Worm (Caenorhabditis elegans) whole organism, L2 larva: Measurements from ENCODE around the gene nhr-70.

Source experiments
- ZK546.5 ChIP-seq: sonication (generic microtip); optimal IDR thresholded peaks from 2 replicates; lab custom pipeline; 2017; ENCODE audit warnings: missing biosample characterization, missing genetic modification characterization
- ceh-16 ChIP-seq: fragments of 150-350 bp; optimal IDR thresholded peaks from 2 replicates; lab custom pipeline; 2014; ENCODE audit warnings: missing biosample characterization, missing genetic modification characterization
- egl-27 ChIP-seq: sonication (generic microtip); optimal IDR thresholded peaks from 3 replicates; lab custom pipeline; 2017; ENCODE audit warnings: missing biosample characterization, missing genetic modification reagents, missing genetic modification characterization
- fos-1 ChIP-seq: fragments of 150-350 bp; optimal IDR thresholded peaks from 2 replicates; lab custom pipeline; 2014; ENCODE audit warnings: missing biosample characterization, missing genetic modification characterization
- lin-13 ChIP-seq: fragments of 150-350 bp; optimal IDR thresholded peaks from 2 replicates; lab custom pipeline; 2014; ENCODE audit warnings: missing biosample characterization, missing genetic modification reagents, missing genetic modification characterization
- lin-39 ChIP-seq: fragments of 150-350 bp; optimal IDR thresholded peaks from 2 replicates; lab custom pipeline; 2014; ENCODE audit warnings: missing biosample characterization, missing genetic modification reagents, missing genetic modification characterization
- nhr-10 ChIP-seq: sonication (generic microtip); optimal IDR thresholded peaks from 2 replicates; lab custom pipeline; 2017; ENCODE audit warnings: missing biosample characterization, missing genetic modification characterization
- nhr-129 ChIP-seq: fragments of 150-350 bp; optimal IDR thresholded peaks from 2 replicates; lab custom pipeline; 2014; ENCODE audit warnings: missing biosample characterization, missing genetic modification characterization
- nhr-237 ChIP-seq: fragments of 150-350 bp; optimal IDR thresholded peaks from 2 replicates; lab custom pipeline; 2014; ENCODE audit warnings: missing biosample characterization, missing genetic modification characterization
- peb-1 ChIP-seq: fragments of 150-350 bp; optimal IDR thresholded peaks from 2 replicates; lab custom pipeline; 2014; ENCODE audit warnings: missing biosample characterization, missing genetic modification characterization
- sma-3 ChIP-seq: sonication (generic microtip); optimal IDR thresholded peaks from 2 replicates; lab custom pipeline; 2016; ENCODE audit warnings: missing genetic modification reagents, missing genetic modification characterization, missing compliant biosample characterization
- snpc-4 ChIP-seq: fragments of 150-350 bp; optimal IDR thresholded peaks from 2 replicates; lab custom pipeline; 2014; ENCODE audit warnings: missing biosample characterization, missing genetic modification characterization

DNA sequence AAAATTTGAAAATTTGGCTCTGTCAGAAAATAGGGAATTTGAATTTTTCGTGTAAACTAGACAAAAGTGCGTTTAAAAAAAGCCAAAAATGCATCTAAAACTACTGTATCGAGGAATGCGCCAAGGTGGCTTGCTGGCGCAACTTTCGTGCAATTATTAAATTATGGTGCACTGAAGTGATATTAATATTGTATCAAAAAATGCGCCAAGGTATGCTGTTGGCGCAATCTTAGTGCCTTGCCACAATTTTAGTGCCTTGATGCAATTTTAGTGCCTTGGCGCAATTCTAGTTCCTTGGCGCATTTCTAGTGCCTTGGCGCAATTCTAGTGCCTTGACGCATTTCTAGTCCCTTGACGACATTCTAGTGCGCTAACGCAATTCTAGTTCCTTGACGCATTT lies 41.3 kb upstream of the nhr-70 start:
- TF ChIP-seq sma-3 (no peak), fos-1 (no peak), egl-27 (tag; lab: Kevin White, UChicago) (no peak), ceh-16 (tag; lab: Kevin White, UChicago) (no peak), ZK546.5 (tag; lab: Kevin White, UChicago) (no peak), snpc-4 (tag; lab: Kevin White, UChicago) (no peak), peb-1 (tag; lab: Kevin White, UChicago) (no peak), lin-13 (GFP tag; lab: Kevin White, UChicago) (no peak), nhr-10 (tag; lab: Kevin White, UChicago) (no peak), nhr-237 (tag; lab: Kevin White, UChicago) (no peak), lin-39 (tag; lab: Kevin White, UChicago) (no peak), nhr-129 (tag; lab: Kevin White, UChicago) (no peak)
